Worm (Caenorhabditis elegans) whole organism, young adult: ENCODE results near the gene acer-1.

Experiments used
- ama-1 ChIP-seq, 3 experiments: fragments of 150-350 bp in 1 of 3; sonication (generic microtip) in 2 of 3; optimal IDR thresholded peaks; 2 replicates each; lab custom pipeline; 2014 to 2018; ENCODE audit warnings: missing biosample characterization in 2 of 3, missing genetic modification characterization in 2 of 3, missing genetic modification reagents in 2 of 3
- aptf-2 ChIP-seq: fragments of 200-800 bp; sonication (Bioruptor generic); conservative IDR thresholded peaks from 2 replicates; pipeline ENCODE4 v1.3.6; 2022; ENCODE audit warnings: missing genetic modification reagents, missing genetic modification characterization, missing compliant biosample characterization
- mcd-1 ChIP-seq: fragments of 200-800 bp; sonication (Bioruptor generic); IDR thresholded peaks from 2 replicates; pipeline ENCODE4 v1.3.6; 2022; ENCODE audit warnings: missing genetic modification reagents, missing genetic modification characterization, missing compliant biosample characterization
- nfya-1 ChIP-seq: sonication (generic microtip); optimal IDR thresholded peaks from 2 replicates; lab custom pipeline; 2017; ENCODE audit warnings: antibody characterized with exemption, missing compliant biosample characterization, missing genetic modification characterization, borderline replicate concordance; ENCODE audit not compliant: insufficient read depth

DNA sequence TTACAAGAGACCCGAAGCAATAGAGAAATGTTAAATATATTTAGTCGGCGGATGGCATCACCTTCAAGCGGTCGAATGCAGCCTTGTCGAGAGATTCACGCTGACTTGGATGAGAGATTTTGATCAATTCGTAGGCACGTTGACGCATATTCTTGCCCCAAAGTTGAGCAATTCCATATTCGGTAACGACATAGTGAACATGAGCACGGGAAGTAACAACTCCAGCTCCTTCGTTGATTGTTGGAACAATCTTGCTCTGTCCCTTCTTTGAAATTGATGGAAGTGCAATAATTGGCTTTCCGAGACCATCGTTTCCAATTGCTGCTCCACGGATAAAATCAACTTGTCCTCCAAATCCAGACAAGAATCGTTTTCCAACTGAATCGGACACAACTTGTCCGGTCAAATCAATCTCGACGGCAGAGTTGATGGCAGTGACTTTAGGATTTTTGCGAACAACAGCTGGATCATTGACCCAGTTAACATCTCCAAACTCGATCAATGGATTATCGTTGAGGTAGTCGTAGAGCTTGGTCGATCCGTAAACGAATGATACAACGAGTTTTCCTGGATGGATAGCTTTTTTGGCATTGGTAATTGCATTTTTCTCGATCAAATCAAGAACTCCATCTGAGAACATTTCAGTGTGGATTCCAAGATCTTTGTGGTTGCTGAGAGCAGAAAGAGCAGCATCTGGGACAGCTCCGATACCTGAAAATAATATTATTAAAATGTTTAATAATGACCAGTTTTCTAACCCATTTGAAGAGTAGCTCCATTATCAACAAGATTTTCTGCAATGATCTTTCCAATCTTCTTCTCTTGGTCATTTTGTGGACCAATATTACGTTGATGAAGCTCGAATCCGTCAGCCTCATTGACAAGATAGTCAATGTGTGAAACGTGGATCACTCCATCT lies 1.3 kb downstream of the acer-1 start:
- TF ChIP-seq aptf-2 (GFP tag; lab: Robert Waterston, UW) (no peak), ama-1 (optimal IDR thresholded peaks at IDR 0.05; lab: Kevin White, UChicago) (peak; percentile 88), ama-1 (GFP tag; optimal IDR thresholded peaks at IDR 0.05; lab: Kevin White, UChicago) (no peak), mcd-1 (GFP tag; lab: Robert Waterston, UW) (no peak), nfya-1 (tag; lab: Kevin White, UChicago) (no peak)
